Worm (Caenorhabditis elegans) whole organism, L3 larva: ENCODE measurements around the gene K11H3.5.

Experiments
- aly-2 ChIP-seq: fragments of 150-350 bp; optimal IDR thresholded peaks from 2 replicates; lab custom pipeline; 2014; ENCODE audit warnings: missing biosample characterization, missing genetic modification characterization
- ceh-16 ChIP-seq: sonication (generic microtip); optimal IDR thresholded peaks from 2 replicates; lab custom pipeline; 2017; ENCODE audit warnings: missing biosample characterization, missing genetic modification characterization
- egl-27 ChIP-seq: sonication (generic microtip); optimal IDR thresholded peaks from 4 replicates; lab custom pipeline; 2017; ENCODE audit warnings: missing biosample characterization, missing genetic modification reagents, missing genetic modification characterization
- fkh-2 ChIP-seq: fragments of 150-350 bp; optimal IDR thresholded peaks from 2 replicates; lab custom pipeline; 2014; ENCODE audit warnings: missing biosample characterization, missing genetic modification reagents, missing genetic modification characterization
- jun-1 ChIP-seq: fragments of 150-350 bp; optimal IDR thresholded peaks from 2 replicates; lab custom pipeline; 2014; ENCODE audit warnings: missing biosample characterization, missing genetic modification reagents, missing genetic modification characterization
- lin-15B ChIP-seq: fragments of 150-350 bp; optimal IDR thresholded peaks from 2 replicates; lab custom pipeline; 2014; ENCODE audit warnings: missing biosample characterization, missing genetic modification characterization
- mdl-1 ChIP-seq: fragments of 150-350 bp; optimal IDR thresholded peaks from 2 replicates; lab custom pipeline; 2014; ENCODE audit warnings: missing biosample characterization, missing genetic modification characterization
- nfya-1 ChIP-seq: sonication (generic microtip); optimal IDR thresholded peaks from 2 replicates; lab custom pipeline; 2017; ENCODE audit warnings: missing genetic modification characterization, mild to moderate bottlenecking, missing compliant biosample characterization, antibody characterized with exemption, moderate library complexity; ENCODE audit not compliant: insufficient read depth
- nhr-11 ChIP-seq: fragments of 150-350 bp; optimal IDR thresholded peaks from 2 replicates; lab custom pipeline; 2014; ENCODE audit warnings: missing biosample characterization, missing genetic modification characterization
- nhr-23 ChIP-seq: fragments of 150-350 bp; optimal IDR thresholded peaks from 2 replicates; lab custom pipeline; 2014; ENCODE audit warnings: missing biosample characterization, missing genetic modification reagents, missing genetic modification characterization
- nhr-25 ChIP-seq: sonication (generic microtip); optimal IDR thresholded peaks from 2 replicates; lab custom pipeline; 2017; ENCODE audit warnings: missing biosample characterization, missing genetic modification characterization
- nhr-28 ChIP-seq: fragments of 150-350 bp; optimal IDR thresholded peaks from 2 replicates; lab custom pipeline; 2014; ENCODE audit warnings: missing biosample characterization, missing genetic modification characterization
- ztf-11 ChIP-seq: fragments of 150-350 bp; optimal IDR thresholded peaks from 2 replicates; lab custom pipeline; 2014; ENCODE audit warnings: missing biosample characterization, missing genetic modification characterization

The K11H3.5 gene

DNA sequence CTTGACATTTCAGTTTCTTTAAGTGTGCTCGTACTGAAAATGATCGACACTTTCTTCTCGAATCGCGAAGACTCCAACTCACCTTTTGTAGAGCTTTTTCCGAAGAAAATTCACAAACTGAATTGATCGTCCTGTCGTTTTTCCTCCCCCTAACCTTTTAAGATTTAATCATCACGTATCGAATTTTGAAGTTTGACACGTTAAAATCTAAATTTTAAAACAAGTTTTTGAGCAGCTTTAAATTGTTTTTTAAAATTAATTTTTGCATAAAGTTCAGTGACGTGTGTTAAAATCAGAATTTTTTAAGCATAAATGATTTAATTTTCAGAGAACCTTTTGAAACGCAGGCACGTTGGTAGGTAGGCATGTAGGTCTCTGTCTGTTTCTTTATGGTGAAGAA, 47.8 kb downstream of the K11H3.5 start, which contains the start of gene alg-4:
alg-4 (minus strand) TSS at position 101 of the 400 bp plus-strand sequence.
- TF ChIP-seq nhr-25 (tag; lab: Kevin White, UChicago) (no peak), lin-15B (tag; lab: Kevin White, UChicago) (no peak), egl-27 (tag; lab: Kevin White, UChicago) (no peak), nhr-28 (no peak), ztf-11 (tag; lab: Kevin White, UChicago) (no peak), mdl-1 (tag; lab: Kevin White, UChicago) (no peak), ceh-16 (tag; lab: Kevin White, UChicago) (no peak), aly-2 (tag; lab: Kevin White, UChicago) (no peak), jun-1 (tag; lab: Kevin White, UChicago) (no peak), fkh-2 (tag; lab: Kevin White, UChicago) (no peak)

DNA sequence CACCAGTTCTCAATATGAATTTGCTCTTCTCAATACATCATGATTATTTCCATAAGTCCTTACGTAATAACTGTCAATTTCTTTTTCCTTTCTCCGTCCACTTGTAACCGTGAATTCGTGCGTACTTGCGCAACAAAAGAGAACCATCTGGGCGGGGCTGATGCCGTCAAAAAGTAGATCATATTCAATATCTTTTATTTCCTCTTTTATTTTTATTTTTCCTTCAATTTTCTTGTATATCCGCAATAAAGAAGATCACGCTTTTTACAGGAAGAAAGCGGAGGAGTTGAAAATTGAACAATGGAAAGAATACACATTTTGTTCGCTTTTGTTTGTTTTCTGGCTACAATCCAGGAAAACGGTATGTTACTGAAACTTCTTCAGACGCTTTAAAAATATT, 49.3 kb downstream of the K11H3.5 start, which contains the start of gene mam-7:
mam-7 (plus strand) TSS at position 301 of the 400 bp plus-strand sequence.
- TF ChIP-seq mdl-1 (tag; lab: Kevin White, UChicago) (no peak), nhr-11 (tag; lab: Kevin White, UChicago) (no peak), nhr-23 (tag; lab: Kevin White, UChicago) (no peak), nfya-1 (tag; lab: Kevin White, UChicago) (no peak)
